Worm (Caenorhabditis elegans) whole organism, late embryonic: Measurements from ENCODE around the gene nhr-251.

Experiments
- F13H6.1 ChIP-seq: sonication (generic microtip); optimal IDR thresholded peaks from 2 replicates; lab custom pipeline; 2016; ENCODE audit warnings: missing genetic modification characterization, missing compliant biosample characterization
- K02D7.2 ChIP-seq: sonication (generic microtip); optimal IDR thresholded peaks from 2 replicates; lab custom pipeline; 2017; ENCODE audit warnings: mild to moderate bottlenecking, missing genetic modification characterization, missing compliant biosample characterization
- K09A11.1 ChIP-seq: sonication (generic microtip); optimal IDR thresholded peaks from 2 replicates; lab custom pipeline; 2017; ENCODE audit warnings: antibody characterized with exemption, mild to moderate bottlenecking, missing genetic modification characterization, missing compliant biosample characterization; ENCODE audit not compliant: insufficient read depth
- T23F11.4 ChIP-seq: fragments of 200-800 bp; sonication (Bioruptor generic); optimal IDR thresholded peaks from 2 replicates; lab custom pipeline; 2018; ENCODE audit warnings: mild to moderate bottlenecking, missing genetic modification characterization, missing compliant biosample characterization
- Y22D7AL.16 ChIP-seq: sonication (generic microtip); optimal IDR thresholded peaks from 2 replicates; lab custom pipeline; 2016; ENCODE audit warnings: missing genetic modification characterization, missing compliant biosample characterization
- ahr-1 ChIP-seq: sonication (generic microtip); optimal IDR thresholded peaks from 2 replicates; lab custom pipeline; 2016; ENCODE audit warnings: missing genetic modification characterization, missing compliant biosample characterization
- ceh-18 ChIP-seq: sonication (generic microtip); optimal IDR thresholded peaks from 2 replicates; lab custom pipeline; 2016; ENCODE audit warnings: missing genetic modification characterization, missing compliant biosample characterization
- ceh-19 ChIP-seq: fragments of 200-800 bp; sonication (Bioruptor generic); optimal IDR thresholded peaks from 2 replicates; lab custom pipeline; 2018; ENCODE audit warnings: mild to moderate bottlenecking, missing genetic modification characterization, missing compliant biosample characterization
- ceh-22 ChIP-seq: sonication (generic microtip); optimal IDR thresholded peaks from 2 replicates; lab custom pipeline; 2017; ENCODE audit warnings: missing biosample characterization, missing genetic modification characterization
- ceh-30 ChIP-seq: fragments of 150-350 bp; optimal IDR thresholded peaks from 2 replicates; lab custom pipeline; 2014; ENCODE audit warnings: missing biosample characterization, missing genetic modification characterization
- ceh-31 ChIP-seq: sonication (generic microtip); optimal IDR thresholded peaks from 2 replicates; lab custom pipeline; 2016; ENCODE audit warnings: missing genetic modification characterization, missing compliant biosample characterization
- ceh-45 ChIP-seq: fragments of 200-800 bp; sonication (Bioruptor generic); IDR thresholded peaks from 2 replicates; pipeline ENCODE4 v1.3.6; 2022; ENCODE audit warnings: missing genetic modification reagents, missing genetic modification characterization, missing compliant biosample characterization
- ceh-6 ChIP-seq: fragments of 200-800 bp; sonication (Bioruptor generic); optimal IDR thresholded peaks from 2 replicates; lab custom pipeline; 2018; ENCODE audit warnings: mild to moderate bottlenecking, missing genetic modification characterization, missing compliant biosample characterization
- ceh-9 ChIP-seq: sonication (generic microtip); optimal IDR thresholded peaks from 2 replicates; lab custom pipeline; 2016; ENCODE audit warnings: mild to moderate bottlenecking, missing genetic modification characterization, inconsistent platforms, missing compliant biosample characterization
- dve-1 ChIP-seq: sonication (generic microtip); optimal IDR thresholded peaks from 2 replicates; lab custom pipeline; 2017; ENCODE audit warnings: antibody characterized with exemption, mild to moderate bottlenecking, missing genetic modification characterization, missing compliant biosample characterization
- ets-4 ChIP-seq: sonication (generic microtip); optimal IDR thresholded peaks from 2 replicates; lab custom pipeline; 2016; ENCODE audit warnings: missing genetic modification characterization, missing compliant biosample characterization
- eyg-1 ChIP-seq: sonication (generic microtip); optimal IDR thresholded peaks from 2 replicates; lab custom pipeline; 2016; ENCODE audit warnings: missing genotype, missing genetic modification characterization, missing compliant biosample characterization
- fkh-6 ChIP-seq: sonication (generic microtip); optimal IDR thresholded peaks from 2 replicates; lab custom pipeline; 2016; ENCODE audit warnings: missing genetic modification characterization, missing compliant biosample characterization
- gmeb-2 ChIP-seq: sonication (generic microtip); optimal IDR thresholded peaks from 2 replicates; lab custom pipeline; 2016; ENCODE audit warnings: missing genetic modification characterization, inconsistent platforms, missing compliant biosample characterization
- hlh-30 ChIP-seq: sonication (generic microtip); optimal IDR thresholded peaks from 2 replicates; lab custom pipeline; 2017; ENCODE audit warnings: antibody characterized with exemption, missing genetic modification characterization, missing compliant biosample characterization; ENCODE audit not compliant: insufficient read depth
- lim-6 ChIP-seq: sonication (generic microtip); optimal IDR thresholded peaks from 2 replicates; lab custom pipeline; 2016; ENCODE audit warnings: missing genetic modification characterization, missing compliant biosample characterization
- madf-2 ChIP-seq: sonication (generic microtip); optimal IDR thresholded peaks from 2 replicates; lab custom pipeline; 2017; ENCODE audit warnings: missing genetic modification characterization, missing compliant biosample characterization
- odd-2 ChIP-seq: sonication (generic microtip); optimal IDR thresholded peaks from 2 replicates; lab custom pipeline; 2017; ENCODE audit warnings: antibody characterized with exemption, mild to moderate bottlenecking, missing genetic modification characterization, missing compliant biosample characterization
- pag-3 ChIP-seq: sonication (generic microtip); optimal IDR thresholded peaks from 2 replicates; lab custom pipeline; 2016; ENCODE audit warnings: missing compliant biosample characterization, missing genetic modification characterization, borderline replicate concordance
- pat-9 ChIP-seq: fragments of 200-800 bp; sonication (Bioruptor generic); optimal IDR thresholded peaks from 2 replicates; lab custom pipeline; 2018; ENCODE audit warnings: mild to moderate bottlenecking, missing genetic modification characterization, moderate library complexity, missing compliant biosample characterization
- pax-1 ChIP-seq: fragments of 150-350 bp; optimal IDR thresholded peaks from 2 replicates; lab custom pipeline; 2014; ENCODE audit warnings: missing biosample characterization, missing genetic modification characterization
- pha-2 ChIP-seq: sonication (generic microtip); optimal IDR thresholded peaks from 2 replicates; lab custom pipeline; 2017; ENCODE audit warnings: mild to moderate bottlenecking, missing genetic modification characterization, missing compliant biosample characterization
- ref-2 ChIP-seq: sonication (generic microtip); optimal IDR thresholded peaks from 2 replicates; lab custom pipeline; 2016; ENCODE audit warnings: missing genetic modification characterization, missing compliant biosample characterization
- rnt-1 ChIP-seq: sonication (generic microtip); optimal IDR thresholded peaks from 2 replicates; lab custom pipeline; 2016; ENCODE audit warnings: missing genetic modification characterization, missing compliant biosample characterization
- sox-2 ChIP-seq: fragments of 200-800 bp; sonication (Bioruptor generic); IDR thresholded peaks from 2 replicates; pipeline ENCODE4 v1.3.6; 2022; ENCODE audit warnings: missing genetic modification reagents, missing genetic modification characterization, missing compliant biosample characterization
- syd-9 ChIP-seq: sonication (generic microtip); optimal IDR thresholded peaks from 2 replicates; lab custom pipeline; 2016; ENCODE audit warnings: mild to moderate bottlenecking, missing genetic modification characterization, moderate library complexity, missing compliant biosample characterization
- tbx-7 ChIP-seq: sonication (generic microtip); optimal IDR thresholded peaks from 2 replicates; lab custom pipeline; 2016; ENCODE audit warnings: missing genotype, missing genetic modification characterization, missing compliant biosample characterization
- ttx-3 ChIP-seq: sonication (generic microtip); optimal IDR thresholded peaks from 2 replicates; lab custom pipeline; 2016; ENCODE audit warnings: missing genetic modification reagents, missing genetic modification characterization, missing compliant biosample characterization
- unc-42 ChIP-seq: sonication (generic microtip); optimal IDR thresholded peaks from 2 replicates; lab custom pipeline; 2016; ENCODE audit warnings: missing genotype, missing genetic modification characterization, missing compliant biosample characterization
- unc-86 ChIP-seq: sonication (generic microtip); optimal IDR thresholded peaks from 2 replicates; lab custom pipeline; 2016; ENCODE audit warnings: missing genetic modification characterization, missing compliant biosample characterization
- zip-5 ChIP-seq: sonication (generic microtip); optimal IDR thresholded peaks from 2 replicates; lab custom pipeline; 2016; ENCODE audit warnings: missing genetic modification characterization, missing compliant biosample characterization
- ztf-16 ChIP-seq: sonication (generic microtip); optimal IDR thresholded peaks from 2 replicates; lab custom pipeline; 2017; ENCODE audit warnings: missing genetic modification characterization, missing compliant biosample characterization

Gene nhr-251

ce11 chrV:631832-632231 is 31.5 kb downstream of the nhr-251 start:
- TF ChIP-seq ceh-18 (tag; lab: Kevin White, UChicago) (no peak), tbx-7 (no peak)

DNA sequence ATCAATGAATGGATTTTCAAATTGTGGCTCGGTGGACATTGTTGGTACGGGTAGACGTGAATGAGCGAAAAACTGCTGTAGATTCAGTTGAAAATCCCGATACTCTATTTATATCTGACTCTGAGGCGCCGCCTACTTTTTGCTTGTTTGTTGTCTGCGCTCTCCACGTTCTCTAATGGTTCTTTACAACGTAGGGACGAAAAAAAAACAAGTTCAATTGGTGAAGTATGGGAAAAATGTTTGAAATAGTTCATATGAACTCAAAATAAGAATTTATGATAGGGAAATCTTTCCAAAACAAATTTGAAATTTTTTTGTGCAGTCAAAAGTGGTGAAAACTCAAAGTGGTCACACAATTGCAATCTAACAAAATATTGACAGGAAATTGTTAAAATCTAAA is 34.5 kb downstream of the nhr-251 start, which contains the start of gene F48G7.10:
Gene F48G7.10, minus strand, starts transcription at position 101 of the 400 bp plus-strand sequence.
- TF ChIP-seq zip-5 (tag; lab: Kevin White, UChicago) = no peak
- no peak for TF ChIP-seq gmeb-2 (tag; lab: Kevin White, UChicago)
- TF ChIP-seq ceh-30 (tag; lab: Kevin White, UChicago) = no peak
- TF ChIP-seq pax-1 (tag; lab: Kevin White, UChicago) = no peak
- TF ChIP-seq pha-2 = no peak
- TF ChIP-seq ref-2 (tag; lab: Kevin White, UChicago) = no peak
- no peak for TF ChIP-seq lim-6
- no peak for TF ChIP-seq ceh-22 (tag; lab: Kevin White, UChicago)
- TF ChIP-seq hlh-30 (tag; lab: Kevin White, UChicago) = no peak
- no peak for TF ChIP-seq Y22D7AL.16 (tag; lab: Kevin White, UChicago)
- no peak for TF ChIP-seq ceh-45 (GFP tag; lab: Robert Waterston, UW)
- TF ChIP-seq pag-3 (tag; lab: Kevin White, UChicago) = no peak
- TF ChIP-seq, all 69 proteins: peak for 0

ce11 chrV:635630-636029 is 35.3 kb downstream of the nhr-251 start:
- TF ChIP-seq madf-2 = no peak
- TF ChIP-seq hlh-30 (tag; lab: Kevin White, UChicago) = peak; percentile 28
- TF ChIP-seq, all 69 proteins: peak for 1

DNA sequence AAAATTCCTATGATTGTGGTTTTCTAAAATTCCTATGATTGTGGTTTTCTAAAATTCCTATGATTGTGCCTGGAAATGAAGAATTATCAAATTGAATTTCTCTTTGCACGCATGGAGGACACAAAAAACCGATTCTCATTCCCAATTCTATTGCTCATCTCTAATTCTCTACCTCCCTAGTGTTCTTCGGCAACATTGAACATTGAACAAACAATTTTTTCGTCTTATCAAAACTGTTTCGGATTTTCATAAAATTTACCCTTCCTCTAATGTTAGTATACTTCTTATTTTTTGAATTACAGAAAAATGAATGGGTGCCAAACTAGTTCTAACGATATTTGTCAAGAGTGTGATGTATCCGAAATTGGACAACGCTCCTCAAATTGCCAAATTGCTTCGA is 36.0 kb downstream of the nhr-251 start, which contains the start of gene pals-31:
Gene pals-31, plus strand, starts transcription at position 301 of the 400 bp plus-strand sequence.
- TF ChIP-seq ceh-9 (no peak), K09A11.1 (no peak), ztf-16 (no peak), dve-1 (tag; lab: Kevin White, UChicago) (no peak), pag-3 (tag; lab: Kevin White, UChicago) (no peak), ceh-31 (no peak), ets-4 (tag; lab: Kevin White, UChicago) (no peak), ceh-6 (GFP tag; lab: Kevin White, UChicago) (no peak), eyg-1 (no peak), lim-6 (no peak), fkh-6 (no peak), K02D7.2 (tag; lab: Kevin White, UChicago) (no peak), pat-9 (tag; lab: Kevin White, UChicago) (no peak), ttx-3 (tag; lab: Kevin White, UChicago) (no peak), syd-9 (tag; lab: Kevin White, UChicago) (no peak), ceh-30 (tag; lab: Kevin White, UChicago) (no peak), unc-86 (tag; lab: Kevin White, UChicago) (no peak), gmeb-2 (tag; lab: Kevin White, UChicago) (no peak)

DNA sequence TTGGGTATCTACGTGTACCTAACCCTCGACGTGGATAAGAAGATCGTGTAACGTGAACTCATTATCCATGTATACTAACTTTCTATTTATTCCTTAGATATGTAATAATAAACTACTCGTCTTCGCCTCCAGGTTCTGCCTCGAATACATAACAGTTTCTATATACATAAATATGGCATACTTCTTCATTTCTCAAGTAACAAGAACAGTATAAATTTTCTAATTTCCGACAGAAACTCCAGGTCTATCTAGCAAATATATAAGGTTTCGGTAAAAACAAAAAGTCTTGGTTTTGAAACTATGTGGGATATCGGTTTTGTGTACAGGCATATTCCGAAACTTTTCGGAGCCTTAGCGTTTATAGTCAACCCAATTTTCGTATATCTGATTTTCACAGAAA is 38.0 kb downstream of the nhr-251 start, which contains the start of gene srj-37:
Gene srj-37, plus strand, starts transcription at position 301 of the 400 bp plus-strand sequence.
- no peak for TF ChIP-seq T23F11.4 (GFP tag; lab: Kevin White, UChicago)
- TF ChIP-seq ceh-18 (tag; lab: Kevin White, UChicago) = no peak
- no peak for TF ChIP-seq ahr-1 (tag; lab: Kevin White, UChicago)
- no peak for TF ChIP-seq lim-6
- no peak for TF ChIP-seq sox-2 (GFP tag; lab: Robert Waterston, UW)
- no peak for TF ChIP-seq odd-2
- TF ChIP-seq ceh-6 (GFP tag; lab: Kevin White, UChicago) = no peak
- no peak for TF ChIP-seq rnt-1 (tag; lab: Kevin White, UChicago)
- TF ChIP-seq zip-5 (tag; lab: Kevin White, UChicago) = no peak
- TF ChIP-seq F13H6.1 (tag; lab: Kevin White, UChicago) = no peak
- no peak for TF ChIP-seq ceh-31
- no peak for TF ChIP-seq unc-42 (tag; lab: Kevin White, UChicago)
- no peak for TF ChIP-seq eyg-1
- no peak for TF ChIP-seq ceh-19 (GFP tag; lab: Kevin White, UChicago)
